Worm (Caenorhabditis elegans) whole organism, midembryonic: ENCODE data around the gene cest-17.

ENCODE experiments used
- T22C8.4 ChIP-seq: fragments of 200-800 bp; sonication (Bioruptor generic); IDR thresholded peaks from 2 replicates; pipeline ENCODE4 v1.3.6; 2022; ENCODE audit warnings: missing genetic modification characterization, missing compliant biosample characterization
- cog-1 ChIP-seq: sonication (generic microtip); optimal IDR thresholded peaks from 2 replicates; lab custom pipeline; 2016; ENCODE audit warnings: missing genetic modification characterization, missing compliant biosample characterization
- flt-1 ChIP-seq: fragments of 200-800 bp; sonication (Bioruptor generic); IDR thresholded peaks from 2 replicates; pipeline ENCODE4 v1.3.6; 2022; ENCODE audit warnings: missing genetic modification characterization, missing compliant biosample characterization
- klf-2 ChIP-seq: fragments of 200-800 bp; sonication (Bioruptor generic); conservative IDR thresholded peaks from 2 replicates; pipeline ENCODE4 v1.3.6; 2022; ENCODE audit warnings: missing genetic modification reagents, missing genetic modification characterization, missing compliant biosample characterization
- med-1 ChIP-seq: sonication (generic microtip); optimal IDR thresholded peaks from 2 replicates; lab custom pipeline; 2017; ENCODE audit warnings: missing genetic modification characterization, mild to moderate bottlenecking, missing compliant biosample characterization, antibody characterized with exemption, missing genetic modification reagents; ENCODE audit not compliant: insufficient read depth
- ref-1 ChIP-seq: fragments of 200-800 bp; sonication (Bioruptor generic); conservative IDR thresholded peaks from 2 replicates; pipeline ENCODE4 v1.3.6; 2022; ENCODE audit warnings: missing genetic modification reagents, missing genetic modification characterization, missing compliant biosample characterization
- tab-1 ChIP-seq: fragments of 200-800 bp; sonication (Bioruptor generic); IDR thresholded peaks from 2 replicates; pipeline ENCODE4 v1.3.6; 2022; ENCODE audit warnings: missing genetic modification characterization, missing compliant biosample characterization
- ztf-23 ChIP-seq: fragments of 200-800 bp; sonication (Bioruptor generic); IDR thresholded peaks from 2 replicates; pipeline ENCODE4 v1.3.6; 2022; ENCODE audit warnings: missing genetic modification reagents, missing genetic modification characterization, missing compliant biosample characterization

- TF ChIP-seq flt-1 (no peak), med-1 (no peak), ztf-23 (GFP tag; lab: Robert Waterston, UW) (no peak), cog-1 (tag; lab: Kevin White, UChicago) (no peak), klf-2 (GFP tag; lab: Robert Waterston, UW) (no peak), T22C8.4 (GFP tag; lab: Robert Waterston, UW) (no peak), tab-1 (GFP tag; lab: Robert Waterston, UW) (no peak), ref-1 (GFP tag; lab: Robert Waterston, UW) (no peak)
Measured at ce11 chrV:8168219-8168962, 34.7 kb upstream of the cest-17 start, which contains the start of gene F20D6.8.
